Worm (Caenorhabditis elegans) whole organism, young adult: Measurements from ENCODE around the gene C52B9.10.
A peak's percentile ranks its signal among the peaks of the same experiment; 100 is the strongest.

Experiments
- B0336.3 ChIP-seq: fragments of 200-800 bp; sonication (Bioruptor generic); IDR thresholded peaks from 2 replicates; pipeline ENCODE4 v1.3.6; 2022; ENCODE audit warnings: missing genetic modification characterization, missing compliant biosample characterization
- Y53F4B.3 ChIP-seq: fragments of 200-800 bp; sonication (Bioruptor generic); IDR thresholded peaks from 2 replicates; pipeline ENCODE4 v1.3.6; 2022; ENCODE audit warnings: missing genetic modification reagents, missing genetic modification characterization, missing compliant biosample characterization
- Y67H2A.10 ChIP-seq: fragments of 200-800 bp; sonication (Bioruptor generic); conservative IDR thresholded peaks from 2 replicates; pipeline ENCODE4 v1.3.6; 2022; ENCODE audit warnings: missing genetic modification reagents, missing genetic modification characterization, missing compliant biosample characterization
- ama-1 ChIP-seq, 3 experiments: fragments of 150-350 bp in 1 of 3; sonication (generic microtip) in 2 of 3; optimal IDR thresholded peaks; 2 replicates each; lab custom pipeline; 2014 to 2018; ENCODE audit warnings: missing biosample characterization in 2 of 3, missing genetic modification characterization in 2 of 3, missing genetic modification reagents in 2 of 3
- attf-5 ChIP-seq: fragments of 200-800 bp; sonication (Bioruptor generic); optimal IDR thresholded peaks from 2 replicates; lab custom pipeline; 2018; ENCODE audit warnings: mild to moderate bottlenecking, missing genetic modification characterization, missing compliant biosample characterization
- bed-2 ChIP-seq: fragments of 200-800 bp; sonication (Bioruptor generic); IDR thresholded peaks from 2 replicates; pipeline ENCODE4 v1.3.6; 2022; ENCODE audit warnings: missing genetic modification reagents, missing genetic modification characterization, missing compliant biosample characterization
- cebp-2 ChIP-seq: fragments of 200-800 bp; sonication (Bioruptor generic); IDR thresholded peaks from 2 replicates; pipeline ENCODE4 v1.3.6; 2022; ENCODE audit warnings: missing genetic modification characterization, missing compliant biosample characterization
- ceh-27 ChIP-seq: fragments of 200-800 bp; sonication (Bioruptor generic); optimal IDR thresholded peaks from 2 replicates; lab custom pipeline; 2018; ENCODE audit warnings: mild to moderate bottlenecking, missing genetic modification characterization, moderate library complexity, missing compliant biosample characterization
- ceh-58 ChIP-seq: fragments of 200-800 bp; sonication (Bioruptor generic); IDR thresholded peaks from 2 replicates; pipeline ENCODE4 v1.3.6; 2022; ENCODE audit warnings: missing genetic modification characterization, missing compliant biosample characterization
- ceh-79 ChIP-seq: sonication (generic microtip); optimal IDR thresholded peaks from 2 replicates; lab custom pipeline; 2017; ENCODE audit warnings: mild to moderate bottlenecking, missing genetic modification characterization, missing compliant biosample characterization
- dpl-1 ChIP-seq: fragments of 150-350 bp; optimal IDR thresholded peaks from 2 replicates; lab custom pipeline; 2014; ENCODE audit warnings: missing biosample characterization, missing genetic modification reagents, missing genetic modification characterization
- efl-1 ChIP-seq: fragments of 150-350 bp; optimal IDR thresholded peaks from 2 replicates; lab custom pipeline; 2014; ENCODE audit warnings: missing biosample characterization, missing genetic modification reagents, missing genetic modification characterization
- egrh-3 ChIP-seq: fragments of 200-800 bp; sonication (Bioruptor generic); IDR thresholded peaks from 2 replicates; pipeline ENCODE4 v1.3.6; 2022; ENCODE audit warnings: missing genetic modification reagents, missing genetic modification characterization, missing compliant biosample characterization
- hlh-26 ChIP-seq: fragments of 200-800 bp; sonication (Bioruptor generic); conservative IDR thresholded peaks from 2 replicates; pipeline ENCODE4 v1.3.6; 2022; ENCODE audit warnings: missing genetic modification reagents, missing genetic modification characterization, missing compliant biosample characterization
- lag-1 ChIP-seq: fragments of 200-800 bp; sonication (Bioruptor generic); IDR thresholded peaks from 2 replicates; pipeline ENCODE4 v1.3.6; 2022; ENCODE audit warnings: missing genetic modification reagents, missing genetic modification characterization, missing compliant biosample characterization
- let-607 ChIP-seq, 2 experiments: fragments of 200-800 bp in 1 of 2; sonication (Bioruptor generic) in 1 of 2; sonication (generic microtip) in 1 of 2; optimal IDR thresholded peaks; 2 replicates each; lab custom pipeline; 2016 to 2018; ENCODE audit warnings: mild to moderate bottlenecking in 2 of 2, missing compliant biosample characterization in 2 of 2, missing genetic modification characterization in 2 of 2, moderate library complexity in 2 of 2, missing genotype in 1 of 2
- lin-40 ChIP-seq: sonication (generic microtip); optimal IDR thresholded peaks from 2 replicates; lab custom pipeline; 2016; ENCODE audit warnings: missing genetic modification characterization, mild to moderate bottlenecking, missing compliant biosample characterization, missing genotype, missing genetic modification reagents
- madf-10 ChIP-seq: sonication (generic microtip); optimal IDR thresholded peaks from 2 replicates; lab custom pipeline; 2016; ENCODE audit warnings: mild to moderate bottlenecking, missing genetic modification characterization, missing compliant biosample characterization
- madf-6 ChIP-seq: fragments of 200-800 bp; sonication (Bioruptor generic); IDR thresholded peaks from 2 replicates; pipeline ENCODE4 v1.3.6; 2022; ENCODE audit warnings: missing genetic modification reagents, missing genetic modification characterization, missing compliant biosample characterization
- madf-8 ChIP-seq: fragments of 200-800 bp; sonication (Bioruptor generic); conservative IDR thresholded peaks from 2 replicates; pipeline ENCODE4 v1.3.6; 2022; ENCODE audit warnings: missing genetic modification reagents, missing genetic modification characterization, missing compliant biosample characterization
- nfya-1 ChIP-seq: sonication (generic microtip); optimal IDR thresholded peaks from 2 replicates; lab custom pipeline; 2017; ENCODE audit warnings: antibody characterized with exemption, missing compliant biosample characterization, missing genetic modification characterization, borderline replicate concordance; ENCODE audit not compliant: insufficient read depth
- nfya-2 ChIP-seq: fragments of 200-800 bp; sonication (Bioruptor generic); IDR thresholded peaks from 2 replicates; pipeline ENCODE4 v1.3.6; 2022; ENCODE audit warnings: missing genetic modification reagents, missing genetic modification characterization, missing compliant biosample characterization
- nhr-120 ChIP-seq: fragments of 200-800 bp; sonication (Bioruptor generic); IDR thresholded peaks from 2 replicates; pipeline ENCODE4 v1.3.6; 2022; ENCODE audit warnings: missing genetic modification characterization, missing compliant biosample characterization
- nhr-179 ChIP-seq: sonication (generic microtip); optimal IDR thresholded peaks from 2 replicates; lab custom pipeline; 2016; ENCODE audit warnings: mild to moderate bottlenecking, missing genetic modification characterization, missing compliant biosample characterization
- nhr-27 ChIP-seq: fragments of 200-800 bp; sonication (Bioruptor generic); optimal IDR thresholded peaks from 2 replicates; lab custom pipeline; 2018; ENCODE audit warnings: mild to moderate bottlenecking, missing genetic modification characterization, moderate library complexity, missing compliant biosample characterization
- nhr-80 ChIP-seq: sonication (generic microtip); optimal IDR thresholded peaks from 2 replicates; lab custom pipeline; 2016; ENCODE audit warnings: missing genetic modification characterization, missing compliant biosample characterization
- sdz-38 ChIP-seq: sonication (generic microtip); optimal IDR thresholded peaks from 2 replicates; lab custom pipeline; 2016; ENCODE audit warnings: missing genotype, missing genetic modification characterization, missing compliant biosample characterization
- sea-2 ChIP-seq: fragments of 200-800 bp; sonication (Bioruptor generic); IDR thresholded peaks from 2 replicates; pipeline ENCODE4 v1.3.6; 2022; ENCODE audit warnings: missing genetic modification characterization, missing compliant biosample characterization
- snpc-1.3 ChIP-seq: sonication (generic microtip); optimal IDR thresholded peaks from 2 replicates; lab custom pipeline; 2017; ENCODE audit warnings: missing genetic modification characterization, mild to moderate bottlenecking, missing compliant biosample characterization, antibody characterized with exemption, moderate library complexity, missing genotype, missing genetic modification reagents; ENCODE audit not compliant: insufficient read depth
- snpc-3.4 ChIP-seq: sonication (generic microtip); optimal IDR thresholded peaks from 2 replicates; lab custom pipeline; 2017; ENCODE audit warnings: missing genetic modification characterization, mild to moderate bottlenecking, missing compliant biosample characterization, antibody characterized with exemption, moderate library complexity, missing genotype, missing genetic modification reagents
- somi-1 ChIP-seq: fragments of 200-800 bp; sonication (Bioruptor generic); optimal IDR thresholded peaks from 2 replicates; lab custom pipeline; 2018; ENCODE audit warnings: mild to moderate bottlenecking, missing genetic modification characterization, missing compliant biosample characterization
- sptf-2 ChIP-seq: fragments of 200-800 bp; sonication (Bioruptor generic); optimal IDR thresholded peaks from 2 replicates; lab custom pipeline; 2018; ENCODE audit warnings: mild to moderate bottlenecking, missing genetic modification characterization, missing compliant biosample characterization
- unc-62 ChIP-seq: fragments of 150-350 bp; optimal IDR thresholded peaks from 2 replicates; lab custom pipeline; 2014; ENCODE audit warnings: missing biosample characterization, missing genetic modification reagents, missing genetic modification characterization
- ztf-22 ChIP-seq: fragments of 200-800 bp; sonication (Bioruptor generic); optimal IDR thresholded peaks from 2 replicates; lab custom pipeline; 2018; ENCODE audit warnings: mild to moderate bottlenecking, missing genetic modification characterization, moderate library complexity, missing compliant biosample characterization
- ztf-25 ChIP-seq: fragments of 200-800 bp; sonication (Bioruptor generic); IDR thresholded peaks from 2 replicates; pipeline ENCODE4 v1.3.6; 2022; ENCODE audit warnings: missing genetic modification reagents, missing genetic modification characterization, missing compliant biosample characterization
- ztf-3 ChIP-seq: fragments of 200-800 bp; sonication (Bioruptor generic); optimal IDR thresholded peaks from 2 replicates; lab custom pipeline; 2018; ENCODE audit warnings: mild to moderate bottlenecking, missing genetic modification characterization, missing compliant biosample characterization

C52B9.10 gene

ce11 chrX:4306861-4307260 is 33.1 kb downstream of the C52B9.10 start, which contains the start of gene pqn-15 (continued):
- no peak for TF ChIP-seq sptf-2 (GFP tag; lab: Kevin White, UChicago)
- TF ChIP-seq, all 124 proteins: peak for 0

- TF ChIP-seq snpc-3.4 (no peak), nhr-179 (tag; lab: Kevin White, UChicago) (no peak), ceh-27 (GFP tag; lab: Kevin White, UChicago) (no peak), somi-1 (no peak), sea-2 (GFP tag; lab: Robert Waterston, UW) (no peak), madf-6 (GFP tag; lab: Robert Waterston, UW) (no peak), Y53F4B.3 (GFP tag; lab: Robert Waterston, UW) (no peak), lag-1 (GFP tag; lab: Robert Waterston, UW) (no peak), nhr-27 (tag; lab: Kevin White, UChicago) (no peak), madf-8 (GFP tag; lab: Robert Waterston, UW) (no peak), snpc-1.3 (no peak), ztf-25 (GFP tag; lab: Robert Waterston, UW) (no peak), ama-1 (optimal IDR thresholded peaks at IDR 0.05; lab: Kevin White, UChicago) (no peak), ama-1 (GFP tag; optimal IDR thresholded peaks at IDR 0.05; lab: Kevin White, UChicago) (no peak), cebp-2 (GFP tag; lab: Robert Waterston, UW) (no peak), hlh-26 (GFP tag; lab: Robert Waterston, UW) (no peak), let-607 (tag; optimal IDR thresholded peaks at IDR 0.05; lab: Kevin White, UChicago) (peak; percentile 11 to 20), nhr-120 (GFP tag; lab: Robert Waterston, UW) (no peak), attf-5 (peak; percentile 39), nfya-1 (tag; lab: Kevin White, UChicago) (no peak), egrh-3 (no peak), dpl-1 (GFP tag; lab: Kevin White, UChicago) (no peak), Y67H2A.10 (GFP tag; lab: Robert Waterston, UW) (no peak), nhr-80 (peak; percentile 81)
These were observed 33.9 kb downstream of the C52B9.10 start for ce11 chrX:4307559-4308005.

DNA sequence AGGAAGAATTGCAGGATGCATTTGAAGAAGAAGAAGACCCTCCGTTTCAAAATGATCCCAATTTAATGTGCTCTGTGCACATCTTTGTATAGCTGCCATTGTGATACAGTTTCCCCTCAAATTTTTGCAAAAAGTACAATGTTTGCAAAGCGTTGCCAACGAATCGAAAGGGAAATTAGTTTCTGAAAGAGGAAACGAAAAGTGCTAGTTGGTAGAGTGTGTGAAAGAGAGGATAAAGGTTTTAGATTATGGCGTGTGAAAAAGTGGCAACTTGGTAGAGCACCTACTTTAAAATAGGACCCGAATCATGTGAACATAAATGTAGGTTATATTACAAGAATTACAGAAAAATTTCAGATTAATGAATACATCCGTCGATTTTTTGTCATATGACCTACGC is 38.0 kb downstream of the C52B9.10 start, which contains the start of gene C52B9.8:
Gene C52B9.8, minus strand, starts transcription at position 101 of the 400 bp plus-strand sequence.
- TF ChIP-seq attf-5 (no peak), sdz-38 (tag; lab: Kevin White, UChicago) (no peak), nhr-120 (GFP tag; lab: Robert Waterston, UW) (no peak), ztf-22 (GFP tag; lab: Kevin White, UChicago) (no peak), unc-62 (GFP tag; lab: Kevin White, UChicago) (no peak), ceh-58 (GFP tag; lab: Robert Waterston, UW) (no peak), nhr-179 (tag; lab: Kevin White, UChicago) (no peak), bed-2 (GFP tag; lab: Robert Waterston, UW) (no peak), ztf-3 (no peak), egrh-3 (no peak), B0336.3 (GFP tag; lab: Robert Waterston, UW) (no peak), efl-1 (no peak), ceh-79 (tag; lab: Kevin White, UChicago) (no peak)
- TF ChIP-seq, all 124 proteins: peak for 0

ce11 chrX:4314939-4315338 is 41.2 kb downstream of the C52B9.10 start:
- TF ChIP-seq lin-40 (no peak), madf-10 (tag; lab: Kevin White, UChicago) (no peak), nfya-2 (GFP tag; lab: Robert Waterston, UW) (no peak)
